Worm (Caenorhabditis elegans) whole organism, early embryonic: ENCODE measurements around the gene srj-33.

Source experiments
- B0310.2 ChIP-seq: sonication (generic microtip); optimal IDR thresholded peaks from 2 replicates; lab custom pipeline; 2016; ENCODE audit warnings: mild to moderate bottlenecking, missing genetic modification characterization, missing compliant biosample characterization
- F13C5.2 ChIP-seq: sonication (generic microtip); optimal IDR thresholded peaks from 2 replicates; lab custom pipeline; 2017; ENCODE audit warnings: mild to moderate bottlenecking, missing genetic modification characterization, inconsistent platforms, missing compliant biosample characterization
- aly-1 ChIP-seq: sonication (generic microtip); optimal IDR thresholded peaks from 2 replicates; lab custom pipeline; 2016; ENCODE audit warnings: missing genetic modification characterization, missing compliant biosample characterization
- ama-1 ChIP-seq: fragments of 150-350 bp; optimal IDR thresholded peaks from 2 replicates; lab custom pipeline; 2014
- ceh-13 ChIP-seq: fragments of 200-800 bp; sonication (Bioruptor generic); optimal IDR thresholded peaks from 2 replicates; lab custom pipeline; 2018; ENCODE audit warnings: mild to moderate bottlenecking, missing genetic modification characterization, missing compliant biosample characterization
- ceh-36 ChIP-seq: sonication (generic microtip); optimal IDR thresholded peaks from 2 replicates; lab custom pipeline; 2016; ENCODE audit warnings: missing genetic modification characterization, inconsistent platforms, missing compliant biosample characterization
- ets-7 ChIP-seq: sonication (generic microtip); optimal IDR thresholded peaks from 2 replicates; lab custom pipeline; 2016; ENCODE audit warnings: missing genotype, missing genetic modification characterization, missing compliant biosample characterization
- flt-1 ChIP-seq: fragments of 200-800 bp; sonication (Bioruptor generic); IDR thresholded peaks from 2 replicates; pipeline ENCODE4 v1.3.6; 2022; ENCODE audit warnings: missing genetic modification characterization, missing compliant biosample characterization
- hmbx-1 ChIP-seq: sonication (generic microtip); optimal IDR thresholded peaks from 2 replicates; lab custom pipeline; 2016; ENCODE audit warnings: mild to moderate bottlenecking, missing genetic modification characterization, missing compliant biosample characterization
- hmg-4 ChIP-seq: fragments of 200-800 bp; sonication (Bioruptor generic); optimal IDR thresholded peaks from 2 replicates; lab custom pipeline; 2018; ENCODE audit warnings: mild to moderate bottlenecking, missing genetic modification characterization, missing compliant biosample characterization
- hnd-1 ChIP-seq: sonication (generic microtip); optimal IDR thresholded peaks from 2 replicates; lab custom pipeline; 2016; ENCODE audit warnings: missing genetic modification characterization, missing compliant biosample characterization
- pes-1 ChIP-seq: fragments of 200-800 bp; sonication (Bioruptor generic); IDR thresholded peaks from 2 replicates; pipeline ENCODE4 v1.3.6; 2022; ENCODE audit warnings: missing genetic modification reagents, missing genetic modification characterization, missing compliant biosample characterization
- scrt-1 ChIP-seq: fragments of 200-800 bp; sonication (Bioruptor generic); IDR thresholded peaks from 2 replicates; pipeline ENCODE4 v1.3.6; 2022; ENCODE audit warnings: missing genetic modification characterization, missing compliant biosample characterization
- sea-1 ChIP-seq: fragments of 200-800 bp; sonication (Bioruptor generic); conservative IDR thresholded peaks from 2 replicates; pipeline ENCODE4 v1.3.6; 2022; ENCODE audit warnings: missing genetic modification characterization, missing compliant biosample characterization
- tbx-11 ChIP-seq: fragments of 200-800 bp; sonication (Bioruptor generic); IDR thresholded peaks from 2 replicates; pipeline ENCODE4 v1.3.6; 2022; ENCODE audit warnings: missing genetic modification characterization, missing compliant biosample characterization
- tbx-37 ChIP-seq: fragments of 200-800 bp; sonication (Bioruptor generic); conservative IDR thresholded peaks from 2 replicates; pipeline ENCODE4 v1.3.6; 2022; ENCODE audit warnings: missing genetic modification reagents, missing genetic modification characterization, missing compliant biosample characterization
- tra-4 ChIP-seq: sonication (generic microtip); optimal IDR thresholded peaks from 2 replicates; lab custom pipeline; 2017; ENCODE audit warnings: missing genetic modification characterization, missing compliant biosample characterization

srj-33 gene

DNA sequence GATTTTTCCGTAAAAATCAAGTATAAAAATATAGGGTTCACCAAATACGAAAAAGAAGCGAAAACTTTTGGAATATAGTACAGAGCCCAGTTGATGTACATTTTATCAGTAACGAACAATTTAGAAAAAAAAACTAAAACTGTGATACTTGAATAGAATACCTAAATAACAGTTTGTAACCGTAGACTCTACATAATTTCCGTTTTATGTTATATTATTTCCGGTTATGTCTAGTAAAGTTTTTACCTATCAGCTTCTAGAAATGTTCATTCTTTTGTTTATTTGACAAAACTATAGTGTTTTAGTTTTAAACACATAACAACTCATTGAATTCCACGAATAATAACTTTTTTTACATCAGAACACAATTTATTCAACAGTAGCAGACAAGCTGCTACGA, at the start of gene srj-33:
srj-33 (minus strand) TSS at position 101 of the 400 bp plus-strand sequence.
- TF ChIP-seq tbx-37 (GFP tag; lab: Robert Waterston, UW) (no peak), scrt-1 (GFP tag; lab: Robert Waterston, UW) (no peak), ceh-36 (tag; lab: Kevin White, UChicago) (no peak), tbx-11 (GFP tag; lab: Robert Waterston, UW) (no peak), B0310.2 (tag; lab: Kevin White, UChicago) (no peak), hmg-4 (GFP tag; lab: Kevin White, UChicago) (no peak), ama-1 (no peak), ets-7 (tag; lab: Kevin White, UChicago) (no peak), F13C5.2 (tag; lab: Kevin White, UChicago) (no peak), pes-1 (GFP tag; lab: Robert Waterston, UW) (no peak), flt-1 (no peak), hmbx-1 (tag; lab: Kevin White, UChicago) (no peak), sea-1 (no peak), aly-1 (tag; lab: Kevin White, UChicago) (no peak), hnd-1 (tag; lab: Kevin White, UChicago) (no peak), tra-4 (tag; lab: Kevin White, UChicago) (no peak), ceh-13 (no peak)

DNA sequence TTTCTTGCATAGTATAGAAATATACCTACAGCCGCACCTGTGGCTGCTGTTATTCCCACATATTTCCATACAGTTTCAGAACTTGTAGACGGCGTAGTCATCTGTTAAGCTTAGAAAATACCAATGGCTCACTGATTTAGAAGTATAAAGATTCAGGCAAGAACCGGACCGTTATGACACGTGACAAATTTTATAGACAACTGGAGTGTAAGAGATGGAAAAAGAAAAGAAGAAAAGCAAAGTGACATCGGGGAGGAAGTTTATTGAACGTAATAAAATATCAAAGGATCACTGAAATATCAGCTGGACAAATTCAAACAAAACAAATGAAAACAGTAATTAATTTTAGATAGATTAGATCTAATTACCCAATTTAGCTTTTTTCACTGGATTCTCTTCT, 48.8 kb upstream of the srj-33 start, which contains the start of gene rmd-2:
rmd-2 (minus strand) TSS at position 101 of the 400 bp plus-strand sequence.
- TF ChIP-seq pes-1 (GFP tag; lab: Robert Waterston, UW) (no peak), ets-7 (tag; lab: Kevin White, UChicago) (no peak), tbx-11 (GFP tag; lab: Robert Waterston, UW) (no peak), hmg-4 (GFP tag; lab: Kevin White, UChicago) (no peak), hmbx-1 (tag; lab: Kevin White, UChicago) (no peak), aly-1 (tag; lab: Kevin White, UChicago) (no peak), scrt-1 (GFP tag; lab: Robert Waterston, UW) (no peak), tbx-37 (GFP tag; lab: Robert Waterston, UW) (no peak), B0310.2 (tag; lab: Kevin White, UChicago) (no peak), tra-4 (tag; lab: Kevin White, UChicago) (no peak), F13C5.2 (tag; lab: Kevin White, UChicago) (no peak), flt-1 (no peak), ceh-36 (tag; lab: Kevin White, UChicago) (no peak), ceh-13 (no peak), ama-1 (no peak), hnd-1 (tag; lab: Kevin White, UChicago) (no peak)

DNA sequence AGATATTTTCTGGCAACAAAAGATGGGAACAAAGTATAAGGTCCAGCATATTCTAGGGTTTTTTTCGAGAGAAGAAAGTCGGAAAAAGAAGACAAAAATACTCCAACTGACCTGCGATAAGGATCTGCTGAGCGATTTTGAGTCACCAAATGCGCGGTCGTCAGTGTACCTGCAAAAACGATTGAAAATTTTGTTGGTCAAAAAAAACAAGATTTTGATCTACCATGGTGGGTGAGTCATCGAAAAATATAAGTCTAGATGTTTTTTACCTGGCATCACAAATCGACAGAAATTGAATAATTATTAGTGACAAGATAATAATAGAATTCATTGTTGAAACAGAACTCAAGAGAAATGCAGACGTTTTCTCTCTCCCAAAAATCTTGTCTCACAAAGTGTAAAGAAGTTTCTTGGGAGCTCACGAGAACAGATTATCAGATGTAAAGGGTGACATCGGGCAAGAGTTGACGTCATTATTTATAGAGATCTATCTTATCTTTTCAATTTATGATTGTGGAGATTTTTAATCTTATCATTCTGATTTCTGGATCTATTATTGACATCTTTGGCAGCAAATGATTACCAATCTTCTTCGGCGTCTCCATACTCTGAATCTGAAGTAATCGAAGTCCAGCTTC, 48.0 kb upstream of the srj-33 start:
- TF ChIP-seq hmbx-1 (tag; lab: Kevin White, UChicago): no peak
- TF ChIP-seq sea-1: no peak
- no peak for TF ChIP-seq ceh-36 (tag; lab: Kevin White, UChicago)
- no peak for TF ChIP-seq hmg-4 (GFP tag; lab: Kevin White, UChicago)

DNA sequence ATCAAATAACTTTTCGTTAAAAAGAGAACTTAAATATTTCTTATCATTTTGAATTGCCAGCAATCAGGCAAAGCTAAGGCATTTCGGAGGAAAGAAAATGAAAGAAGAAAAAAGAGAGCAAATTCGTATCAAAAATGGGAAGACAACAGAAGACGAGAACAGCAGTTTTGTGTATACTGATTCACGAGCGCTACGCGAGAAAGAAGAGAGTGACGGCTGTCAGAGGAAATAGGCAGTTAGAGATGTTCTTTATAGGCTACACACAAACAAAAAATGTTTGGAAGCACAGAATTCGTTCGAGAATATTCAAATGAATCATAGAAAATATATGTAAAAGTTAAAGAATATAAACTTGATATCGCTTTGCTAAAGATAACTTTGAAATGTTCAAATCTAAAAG, 47.5 kb upstream of the srj-33 start:
- TF ChIP-seq ceh-36 (tag; lab: Kevin White, UChicago) (no peak), ama-1 (no peak)

DNA sequence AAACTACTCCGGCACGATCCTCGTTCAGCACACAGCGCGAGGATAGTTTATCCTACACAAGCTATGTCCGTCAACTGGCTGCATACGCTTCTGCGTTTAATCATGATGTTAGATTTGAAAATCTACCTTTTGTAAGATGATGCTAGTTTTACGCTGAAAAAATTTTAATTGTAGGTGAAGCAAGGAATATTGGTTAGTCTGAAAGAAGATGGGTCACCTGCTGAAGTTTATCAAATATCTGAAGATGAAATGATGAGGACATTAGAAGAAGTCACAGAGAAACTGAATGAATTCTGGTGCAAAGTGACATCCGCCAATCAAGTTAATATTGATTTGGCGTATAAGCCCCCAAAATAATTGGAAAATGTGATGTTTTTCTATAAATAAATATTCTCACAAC, 46.2 kb upstream of the srj-33 start:
- TF ChIP-seq ets-7 (tag; lab: Kevin White, UChicago): no peak
- no peak for TF ChIP-seq hnd-1 (tag; lab: Kevin White, UChicago)
- TF ChIP-seq ama-1: no peak
- TF ChIP-seq scrt-1 (GFP tag; lab: Robert Waterston, UW): no peak
- TF ChIP-seq sea-1: no peak
- TF ChIP-seq tbx-37 (GFP tag; lab: Robert Waterston, UW): no peak
- no peak for TF ChIP-seq flt-1

DNA sequence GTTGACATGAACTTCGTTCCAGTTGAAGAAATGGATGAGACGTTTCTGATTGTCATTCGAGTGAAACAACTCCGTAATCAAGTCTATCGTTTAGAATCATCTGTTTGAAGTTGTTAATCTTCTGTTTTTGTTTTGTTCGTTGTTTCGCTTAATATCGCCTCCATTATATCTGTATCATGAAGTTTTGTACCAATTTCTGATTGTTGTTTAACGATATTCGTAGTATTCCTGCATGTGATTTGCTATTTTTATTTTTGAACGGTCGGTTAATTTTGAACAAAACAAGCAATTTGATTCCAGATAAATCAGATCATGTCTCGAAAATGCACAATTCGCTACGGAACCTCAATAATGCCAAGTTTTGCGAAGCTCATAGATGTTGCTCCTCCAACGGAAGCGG, 45.2 kb upstream of the srj-33 start, which contains the start of gene C27H6.9:
C27H6.9 (plus strand) TSS at position 301 of the 400 bp plus-strand sequence.
- no peak for TF ChIP-seq hnd-1 (tag; lab: Kevin White, UChicago)
- no peak for TF ChIP-seq aly-1 (tag; lab: Kevin White, UChicago)
- TF ChIP-seq F13C5.2 (tag; lab: Kevin White, UChicago): no peak
- no peak for TF ChIP-seq hmg-4 (GFP tag; lab: Kevin White, UChicago)
- TF ChIP-seq ceh-36 (tag; lab: Kevin White, UChicago): no peak
- no peak for TF ChIP-seq ets-7 (tag; lab: Kevin White, UChicago)
- TF ChIP-seq tbx-11 (GFP tag; lab: Robert Waterston, UW): no peak
- TF ChIP-seq ama-1: no peak
- no peak for TF ChIP-seq B0310.2 (tag; lab: Kevin White, UChicago)
- no peak for TF ChIP-seq tbx-37 (GFP tag; lab: Robert Waterston, UW)
- no peak for TF ChIP-seq hmbx-1 (tag; lab: Kevin White, UChicago)
- no peak for TF ChIP-seq scrt-1 (GFP tag; lab: Robert Waterston, UW)

DNA sequence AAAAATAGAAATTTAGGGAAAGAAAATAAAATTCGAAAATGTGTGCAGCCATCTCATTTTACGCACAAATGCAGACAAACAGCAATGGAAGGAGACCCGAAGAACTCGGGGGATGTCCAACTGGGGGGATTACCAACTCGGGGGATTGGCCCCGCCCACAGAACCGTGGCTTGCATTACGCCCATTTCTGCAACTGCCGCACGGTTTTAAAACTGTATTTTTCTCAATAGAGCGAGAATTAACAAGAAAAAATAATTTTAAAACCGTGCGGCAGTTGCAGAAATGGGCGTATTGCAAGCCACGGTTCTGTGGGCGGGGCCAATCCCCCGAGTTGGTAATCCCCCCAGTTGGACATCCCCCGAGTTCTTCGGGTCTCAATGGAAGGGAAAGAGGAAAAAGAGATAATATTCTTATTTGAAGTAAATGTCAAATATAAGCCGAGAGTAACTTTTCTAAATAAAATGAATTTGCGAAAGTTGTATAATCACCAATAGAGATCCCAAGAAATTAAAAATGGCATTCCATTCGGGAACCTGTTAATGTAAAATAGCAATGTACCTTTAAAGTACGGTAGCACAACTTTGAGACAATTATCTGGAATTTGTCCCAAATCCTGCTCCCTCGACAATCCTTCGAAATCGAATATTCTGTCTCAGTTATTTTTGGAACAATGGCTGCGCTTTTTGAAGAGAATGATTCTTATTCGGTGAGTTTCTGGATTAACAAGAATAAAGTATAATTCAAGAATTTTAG, 43.6 kb upstream of the srj-33 start, which contains the start of the genes ruvb-1 and tofu-1:
ruvb-1 (minus strand) TSS at position 72 of the 753 bp plus-strand sequence.
tofu-1 (plus strand) TSS at position 417 of the 753 bp plus-strand sequence.
- TF ChIP-seq sea-1: 0 out of 2 replicates have a peak, but pooled peaks have one; percentile 46
- TF ChIP-seq tbx-37 (GFP tag; lab: Robert Waterston, UW): peak; percentile 31; the same call in 1 of the 2 replicates
- peak; percentile 39 for TF ChIP-seq ceh-36 (tag; lab: Kevin White, UChicago)
- peak; percentile 21 for TF ChIP-seq F13C5.2 (tag; lab: Kevin White, UChicago)
